Worm (Caenorhabditis elegans) whole organism, mixed stage, embryonic: ENCODE measurements around the gene mrpl-39.

Source experiments
- M03D4.4 ChIP-seq: sonication (generic microtip); optimal IDR thresholded peaks from 2 replicates; lab custom pipeline; 2017; ENCODE audit warnings: mild to moderate bottlenecking, missing genetic modification characterization, missing compliant biosample characterization
- bed-3 ChIP-seq: fragments of 200-800 bp; sonication (Bioruptor generic); optimal IDR thresholded peaks from 3 replicates; lab custom pipeline; 2018; ENCODE audit warnings: mild to moderate bottlenecking, missing genetic modification characterization, moderate library complexity, missing compliant biosample characterization
- ceh-39 ChIP-seq: fragments of 150-350 bp; optimal IDR thresholded peaks from 2 replicates; lab custom pipeline; 2014; ENCODE audit warnings: missing biosample characterization, missing genetic modification characterization
- ces-1 ChIP-seq: fragments of 150-350 bp; optimal IDR thresholded peaks from 2 replicates; lab custom pipeline; 2014; ENCODE audit warnings: missing biosample characterization, missing genetic modification reagents, missing genetic modification characterization
- cnd-1 ChIP-seq: fragments of 200-800 bp; sonication (Bioruptor generic); optimal IDR thresholded peaks from 2 replicates; lab custom pipeline; 2018; ENCODE audit warnings: mild to moderate bottlenecking, missing genetic modification characterization, missing compliant biosample characterization
- drap-1 ChIP-seq: fragments of 200-800 bp; sonication (Bioruptor generic); optimal IDR thresholded peaks from 3 replicates; lab custom pipeline; 2018; ENCODE audit warnings: mild to moderate bottlenecking, missing genetic modification characterization, missing compliant biosample characterization
- ham-2 ChIP-seq: fragments of 200-800 bp; sonication (Bioruptor generic); optimal IDR thresholded peaks from 2 replicates; lab custom pipeline; 2018; ENCODE audit warnings: mild to moderate bottlenecking, missing genetic modification characterization, missing compliant biosample characterization
- lin-13 ChIP-seq: fragments of 150-350 bp; optimal IDR thresholded peaks from 2 replicates; lab custom pipeline; 2014; ENCODE audit warnings: missing biosample characterization, missing genetic modification characterization
- lin-32 ChIP-seq: fragments of 200-800 bp; sonication (Bioruptor generic); optimal IDR thresholded peaks from 2 replicates; lab custom pipeline; 2018; ENCODE audit warnings: mild to moderate bottlenecking, missing genetic modification characterization, missing compliant biosample characterization
- lsy-2 ChIP-seq: fragments of 150-350 bp; optimal IDR thresholded peaks from 2 replicates; lab custom pipeline; 2014; ENCODE audit warnings: missing biosample characterization, missing genetic modification characterization
- mab-5 ChIP-seq: fragments of 150-350 bp; optimal IDR thresholded peaks from 2 replicates; lab custom pipeline; 2014; ENCODE audit warnings: missing biosample characterization, missing genetic modification characterization
- mep-1 ChIP-seq: fragments of 150-350 bp; optimal IDR thresholded peaks from 2 replicates; lab custom pipeline; 2017; ENCODE audit warnings: missing biosample characterization, missing genetic modification reagents, missing genetic modification characterization, inconsistent platforms
- mls-2 ChIP-seq: sonication (generic microtip); optimal IDR thresholded peaks from 2 replicates; lab custom pipeline; 2016; ENCODE audit warnings: mild to moderate bottlenecking, missing genetic modification characterization, moderate library complexity, missing compliant biosample characterization
- nhr-12 ChIP-seq: fragments of 150-350 bp; optimal IDR thresholded peaks from 2 replicates; lab custom pipeline; 2014; ENCODE audit warnings: missing biosample characterization, missing genetic modification characterization
- nhr-237 ChIP-seq: fragments of 150-350 bp; optimal IDR thresholded peaks from 2 replicates; lab custom pipeline; 2014; ENCODE audit warnings: missing biosample characterization, missing genetic modification characterization
- nhr-28 ChIP-seq: fragments of 150-350 bp; optimal IDR thresholded peaks from 2 replicates; lab custom pipeline; 2014; ENCODE audit warnings: missing biosample characterization, missing genetic modification characterization
- pha-4 ChIP-seq: fragments of 150-350 bp; optimal IDR thresholded peaks from 2 replicates; lab custom pipeline; 2018; ENCODE audit warnings: missing biosample characterization, missing genetic modification reagents, missing genetic modification characterization
- sem-2 ChIP-seq: fragments of 200-800 bp; sonication (Bioruptor generic); optimal IDR thresholded peaks from 2 replicates; lab custom pipeline; 2018; ENCODE audit warnings: mild to moderate bottlenecking, missing genetic modification characterization, missing compliant biosample characterization
- snpc-4 ChIP-seq: fragments of 150-350 bp; optimal IDR thresholded peaks from 2 replicates; lab custom pipeline; 2014; ENCODE audit warnings: missing biosample characterization, missing genetic modification characterization
- sptf-1 ChIP-seq: sonication (generic microtip); optimal IDR thresholded peaks from 2 replicates; lab custom pipeline; 2017; ENCODE audit warnings: mild to moderate bottlenecking, missing genetic modification characterization, moderate library complexity, missing compliant biosample characterization
- tbx-8 ChIP-seq: fragments of 200-800 bp; sonication (Bioruptor generic); optimal IDR thresholded peaks from 2 replicates; lab custom pipeline; 2018; ENCODE audit warnings: mild to moderate bottlenecking, missing genetic modification characterization, moderate library complexity, missing compliant biosample characterization
- unc-120 ChIP-seq: sonication (generic microtip); optimal IDR thresholded peaks from 2 replicates; lab custom pipeline; 2017; ENCODE audit warnings: missing genetic modification characterization, missing compliant biosample characterization; ENCODE audit not compliant: poor library complexity, severe bottlenecking
- unc-62 ChIP-seq: fragments of 150-350 bp; optimal IDR thresholded peaks from 2 replicates; lab custom pipeline; 2014; ENCODE audit warnings: missing biosample characterization, missing genetic modification reagents, missing genetic modification characterization
- zip-8 ChIP-seq: fragments of 150-350 bp; optimal IDR thresholded peaks from 2 replicates; lab custom pipeline; 2014; ENCODE audit warnings: missing biosample characterization, missing genetic modification characterization

Gene mrpl-39

DNA sequence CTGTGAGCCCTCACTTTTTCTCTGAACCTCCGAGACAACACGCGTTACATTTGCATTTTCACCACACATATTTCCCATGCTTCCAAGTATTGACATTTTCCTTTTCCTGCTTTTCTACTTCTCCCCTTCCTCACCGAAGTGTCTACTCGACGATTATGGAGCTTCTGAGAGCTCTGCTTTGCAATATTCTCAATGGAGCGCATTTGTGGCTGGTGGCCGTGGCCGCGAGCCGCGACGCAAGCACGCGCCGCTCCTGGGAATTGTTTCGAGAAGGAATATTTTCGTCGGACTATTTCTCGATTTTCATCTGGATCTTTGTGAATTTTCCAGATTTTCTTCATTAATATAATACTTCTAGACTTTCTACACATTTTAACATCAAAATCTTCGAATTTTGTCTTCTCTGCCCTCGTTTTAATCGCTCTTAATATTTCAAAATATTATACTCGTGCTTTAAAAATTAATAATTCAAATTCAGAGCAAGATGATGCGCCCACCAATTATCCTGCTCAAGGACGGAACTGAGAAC is 50.5 kb downstream of the mrpl-39 start, which contains the start of the genes T10B5.4 and cct-7:
TSS of gene T10B5.4 (minus strand) at position 40 of the 529 bp plus-strand sequence.
TSS of gene cct-7 (plus strand) at position 479 of the 529 bp plus-strand sequence.
- TF ChIP-seq mab-5 (tag; lab: Kevin White, UChicago) (no peak), lsy-2 (tag; lab: Kevin White, UChicago) (peak; percentile 75), unc-62 (GFP tag; lab: Kevin White, UChicago) (peak; percentile 65), cnd-1 (peak; percentile 77), ces-1 (peak; percentile 90), lin-13 (tag; lab: Kevin White, UChicago) (peak; percentile 83), bed-3 (GFP tag; lab: Kevin White, UChicago) (no peak), sem-2 (GFP tag; lab: Kevin White, UChicago) (no peak), ham-2 (peak; percentile 34), mep-1 (tag; lab: Kevin White, UChicago) (peak; percentile 97), pha-4 (peak; percentile 86), sptf-1 (tag; lab: Kevin White, UChicago) (peak; percentile 73), nhr-12 (tag; lab: Kevin White, UChicago) (no peak), tbx-8 (no peak), mls-2 (peak; percentile 72), nhr-28 (tag; lab: Kevin White, UChicago) (no peak), lin-32 (GFP tag; lab: Kevin White, UChicago) (peak; percentile 25), drap-1 (GFP tag; lab: Kevin White, UChicago) (peak; percentile 65), M03D4.4 (peak; percentile 57), nhr-237 (tag; lab: Kevin White, UChicago) (peak; percentile 81), unc-120 (tag; lab: Kevin White, UChicago) (peak; percentile 77), zip-8 (tag; lab: Kevin White, UChicago) (no peak), snpc-4 (no peak), ceh-39 (tag; lab: Kevin White, UChicago) (peak; percentile 50)
- TF ChIP-seq, all 35 proteins: peak for 16
